Worm (Caenorhabditis elegans) whole organism, early embryonic: ENCODE measurements around the gene tbb-2.

Experiments
- F13C5.2 ChIP-seq: sonication (generic microtip); optimal IDR thresholded peaks from 2 replicates; lab custom pipeline; 2017; ENCODE audit warnings: mild to moderate bottlenecking, missing genetic modification characterization, inconsistent platforms, missing compliant biosample characterization
- ama-1 ChIP-seq: fragments of 150-350 bp; optimal IDR thresholded peaks from 2 replicates; lab custom pipeline; 2014
- flt-1 ChIP-seq: fragments of 200-800 bp; sonication (Bioruptor generic); IDR thresholded peaks from 2 replicates; pipeline ENCODE4 v1.3.6; 2022; ENCODE audit warnings: missing genetic modification characterization, missing compliant biosample characterization
- hmg-4 ChIP-seq: fragments of 200-800 bp; sonication (Bioruptor generic); optimal IDR thresholded peaks from 2 replicates; lab custom pipeline; 2018; ENCODE audit warnings: mild to moderate bottlenecking, missing genetic modification characterization, missing compliant biosample characterization
- pes-1 ChIP-seq: fragments of 200-800 bp; sonication (Bioruptor generic); IDR thresholded peaks from 2 replicates; pipeline ENCODE4 v1.3.6; 2022; ENCODE audit warnings: missing genetic modification reagents, missing genetic modification characterization, missing compliant biosample characterization

DNA sequence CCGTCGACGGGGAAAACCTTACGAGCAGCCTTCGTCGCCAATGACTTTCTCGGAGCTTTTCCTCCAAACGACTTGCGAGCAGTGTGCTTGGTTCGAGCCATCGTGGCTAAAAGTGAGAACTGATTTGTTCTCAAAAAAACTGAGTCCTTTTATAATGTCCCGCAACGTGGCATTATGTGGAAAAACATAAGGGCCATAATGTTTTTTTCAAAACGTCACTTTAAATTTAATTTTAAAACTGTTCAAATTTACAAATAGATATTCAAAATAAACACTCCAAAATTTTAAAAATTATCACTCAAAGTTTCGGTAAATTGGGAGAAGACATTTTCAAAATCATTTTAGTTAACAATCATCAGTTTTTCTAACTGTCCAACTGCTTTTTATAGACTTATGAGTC is 42.6 kb upstream of the tbb-2 start, which contains the start of gene his-70:
- TF ChIP-seq F13C5.2 (tag; lab: Kevin White, UChicago) (no peak), ama-1 (no peak), hmg-4 (no peak), flt-1 (GFP tag; lab: Robert Waterston, UW) (no peak), pes-1 (GFP tag; lab: Robert Waterston, UW) (no peak)
